Fruit fly (Drosophila melanogaster): ENCODE measurements around the gene Top2.
A peak's percentile ranks its signal among the peaks of the same experiment; 100 is the strongest.

Gene Top2

dm6 chr2L:19444734-19445140 is 8.6 kb downstream of the Top2 start, which contains the start of gene Hs2st (continued):
- TF ChIP-seq H15 (GFP tag; IDR thresholded peaks at IDR 0.05) (peak; percentile 92), CG7839 (tag; optimal IDR thresholded peaks at IDR 0.05) (peak; percentile 91), Doc3 (GFP tag; IDR thresholded peaks at IDR 0.05; ENCODE audit: partially characterized antibody) (no peak), Dref (GFP tag; IDR thresholded peaks at IDR 0.05) (peak; percentile 44; the same call in 1 of the 2 replicates), oc (tag; optimal IDR thresholded peaks at IDR 0.05) (peak; percentile 65), CG11695 (GFP tag; IDR thresholded peaks at IDR 0.05) (peak; percentile 82), CG3281 (GFP tag; optimal IDR thresholded peaks at IDR 0.05) (peak; percentile 90), Trl (optimal IDR thresholded peaks at IDR 0.05) (peak in 1 of 2 experiments; percentile 1), Trl (GFP tag; optimal IDR thresholded peaks at IDR 0.05) (peak; percentile 96), Sox102F (GFP tag; optimal IDR thresholded peaks at IDR 0.05) (peak; percentile 89), CG11560 (tag; IDR thresholded peaks at IDR 0.05) (peak; percentile 87), tup (GFP tag; optimal IDR thresholded peaks at IDR 0.05) (peak; percentile 91), ro (GFP tag; IDR thresholded peaks at IDR 0.05) (peak; percentile 70), p53 (GFP tag; optimal IDR thresholded peaks at IDR 0.05) (peak; percentile 88), Spps (tag; optimal IDR thresholded peaks at IDR 0.05) (peak; percentile 79), CG4820 (GFP tag; optimal IDR thresholded peaks at IDR 0.05) (peak; percentile 93), zfh1 (GFP tag; IDR thresholded peaks at IDR 0.05) (peak; percentile 94), Mad (GFP tag; optimal IDR thresholded peaks at IDR 0.05) (peak; percentile 95), GATAe (GFP tag; conservative IDR thresholded peaks at IDR 0.05) (peak; percentile 73), sd (tag; optimal IDR thresholded peaks at IDR 0.05) (peak; percentile 98), gcm (GFP tag; optimal IDR thresholded peaks at IDR 0.05) (no peak), CTCF (GFP tag; optimal IDR thresholded peaks at IDR 0.05) (peak; percentile 28), sim (GFP tag; IDR thresholded peaks at IDR 0.05) (peak; percentile 64; the same call in 1 of the 2 replicates), gem (tag; optimal IDR thresholded peaks at IDR 0.05) (peak; percentile 94), CoRest (tag; optimal IDR thresholded peaks at IDR 0.05) (peak; percentile 95), her (GFP tag; optimal IDR thresholded peaks at IDR 0.05) (peak; percentile 86), CG15696 (tag; optimal IDR thresholded peaks at IDR 0.05) (peak; percentile 91), crp (GFP tag; optimal IDR thresholded peaks at IDR 0.05) (peak; percentile 50 to 85), ERR (GFP tag; optimal IDR thresholded peaks at IDR 0.05) (peak; percentile 87), CG10321 (GFP tag; IDR thresholded peaks at IDR 0.05) (peak; percentile 57; the same call in 1 of the 2 replicates), CG8388 (GFP tag; optimal IDR thresholded peaks at IDR 0.05) (peak; percentile 85), Jarid2 (GFP tag; optimal IDR thresholded peaks at IDR 0.05) (peak; percentile 66), CG5180 (GFP tag; optimal IDR thresholded peaks at IDR 0.05) (peak; percentile 52), CG11093 (GFP tag; IDR thresholded peaks at IDR 0.05) (peak; percentile 92), repo (GFP tag; optimal IDR thresholded peaks at IDR 0.05) (peak; percentile 89), onecut (GFP tag; IDR thresholded peaks at IDR 0.05) (peak; percentile 64; the same call in 1 of the 2 replicates), vfl (GFP tag; optimal IDR thresholded peaks at IDR 0.05) (peak; percentile 95), HHEX (GFP tag; optimal IDR thresholded peaks at IDR 0.05) (peak; percentile 84), ato (GFP tag; IDR thresholded peaks at IDR 0.05; ENCODE audit: partially characterized antibody) (no peak; the same call in 1 of the 2 replicates), CG6765 (GFP tag; optimal IDR thresholded peaks at IDR 0.05) (peak; percentile 71), Deaf1 (tag; optimal IDR thresholded peaks at IDR 0.05) (no peak), pho (GFP tag; optimal IDR thresholded peaks at IDR 0.05) (peak; percentile 96), HmgZ (tag; optimal IDR thresholded peaks at IDR 0.05) (peak; percentile 96), CG17385 (GFP tag; optimal IDR thresholded peaks at IDR 0.05) (peak; percentile 82), slbo (GFP tag; IDR thresholded peaks at IDR 0.05) (peak; percentile 98), D19B (GFP tag; optimal IDR thresholded peaks at IDR 0.05) (peak; percentile 80), dmrt11E (tag; optimal IDR thresholded peaks at IDR 0.05) (peak; percentile 89), mirr (GFP tag; optimal IDR thresholded peaks at IDR 0.05) (peak; percentile 79), NK7.1 (GFP tag; optimal IDR thresholded peaks at IDR 0.05) (peak; percentile 83), bowl (GFP tag; IDR thresholded peaks at IDR 0.05) (peak; percentile 48; the same call in 1 of the 2 replicates), CG2116 (GFP tag; optimal IDR thresholded peaks at IDR 0.05) (peak; percentile 89)

All from whole organism, embryonic.